Fruit fly (Drosophila melanogaster) S2 (cell line): Measurements from ENCODE around the gene CG14891.

ENCODE experiments used
- CG8478 ChIP-seq: fragments of >200 bp; optimal IDR thresholded peaks from 2 replicates; lab custom pipeline; 2018
- CTCF ChIP-seq, 2 experiments: fragments of >200 bp; optimal IDR thresholded peaks; 2 replicates each; lab custom pipeline; 2018

dm6 chr3R:16570484-16570883 lies 831 bp upstream of the CG14891 start:
- TF ChIP-seq CG8478 (no peak), CTCF (optimal IDR thresholded peaks at IDR 0.05; lab: Kevin White, UChicago) (no peak)
